Worm (Caenorhabditis elegans): Measurements from ENCODE around the gene phyh-1.

Gene phyh-1

ce11 chrIV:17253435-17253834 is 5.8 kb downstream of the phyh-1 start:
- TF ChIP-seq nhr-76 (tag; optimal IDR thresholded peaks at IDR 0.05) (no peak), mab-5 (tag; optimal IDR thresholded peaks at IDR 0.05) (no peak), lin-13 (tag; optimal IDR thresholded peaks at IDR 0.05) (no peak), mep-1 (tag; optimal IDR thresholded peaks at IDR 0.05) (no peak), unc-39 (tag; optimal IDR thresholded peaks at IDR 0.05) (no peak), nhr-2 (tag; optimal IDR thresholded peaks at IDR 0.05) (no peak), lin-32 (GFP tag; optimal IDR thresholded peaks at IDR 0.05) (no peak), sem-2 (GFP tag; optimal IDR thresholded peaks at IDR 0.05) (no peak), tbx-8 (GFP tag; optimal IDR thresholded peaks at IDR 0.05) (no peak), unc-120 (tag; optimal IDR thresholded peaks at IDR 0.05; ENCODE audit: poor library complexity, severe bottlenecking) (no peak)

ce11 chrIV:17249691-17250181 is 9.5 kb downstream of the phyh-1 start, which contains the start of gene eelo-2:
Gene eelo-2, plus strand, starts transcription at chrIV:17250131.
- peak; percentile 97 for TF ChIP-seq nhr-237 (tag; optimal IDR thresholded peaks at IDR 0.05)
- no peak for TF ChIP-seq zip-8 (tag; optimal IDR thresholded peaks at IDR 0.05)
- no peak for TF ChIP-seq ham-2 (GFP tag; optimal IDR thresholded peaks at IDR 0.05)
- TF ChIP-seq nhr-28 (tag; optimal IDR thresholded peaks at IDR 0.05): no peak
- peak; percentile 60 for TF ChIP-seq nhr-2 (tag; optimal IDR thresholded peaks at IDR 0.05)
- peak; percentile 81 for TF ChIP-seq cnd-1 (tag; optimal IDR thresholded peaks at IDR 0.05)
- no peak for TF ChIP-seq ceh-83 (GFP tag; optimal IDR thresholded peaks at IDR 0.05)
- peak; percentile 99 for TF ChIP-seq lin-13 (tag; optimal IDR thresholded peaks at IDR 0.05)
- TF ChIP-seq blmp-1 (tag; optimal IDR thresholded peaks at IDR 0.05): no peak
- peak; percentile 90 for TF ChIP-seq sptf-1 (tag; optimal IDR thresholded peaks at IDR 0.05)
- peak; percentile 19 for TF ChIP-seq unc-39 (tag; optimal IDR thresholded peaks at IDR 0.05)
- no peak for TF ChIP-seq sem-2 (GFP tag; optimal IDR thresholded peaks at IDR 0.05)
- TF ChIP-seq nhr-12 (tag; optimal IDR thresholded peaks at IDR 0.05): no peak
- TF ChIP-seq hlh-1 (tag; optimal IDR thresholded peaks at IDR 0.05): peak; percentile 73
- no peak for TF ChIP-seq elt-3 (tag; optimal IDR thresholded peaks at IDR 0.05)
- peak; percentile 99 for TF ChIP-seq pha-4 (tag; optimal IDR thresholded peaks at IDR 0.05)
- peak; percentile 46 for TF ChIP-seq elt-1 (tag; optimal IDR thresholded peaks at IDR 0.05; ENCODE audit: borderline replicate concordance, insufficient read depth)
- no peak for TF ChIP-seq lin-32 (GFP tag; optimal IDR thresholded peaks at IDR 0.05)
- peak; percentile 72 for TF ChIP-seq mls-2 (tag; optimal IDR thresholded peaks at IDR 0.05)
- TF ChIP-seq bed-3 (GFP tag; optimal IDR thresholded peaks at IDR 0.05): no peak
- TF ChIP-seq nhr-76 (tag; optimal IDR thresholded peaks at IDR 0.05): no peak
- peak; percentile 78 for TF ChIP-seq mab-5 (tag; optimal IDR thresholded peaks at IDR 0.05)
- TF ChIP-seq unc-62 (GFP tag; optimal IDR thresholded peaks at IDR 0.05): peak; percentile 71
- TF ChIP-seq ces-1 (GFP tag; optimal IDR thresholded peaks at IDR 0.05): peak; percentile 78
- no peak for TF ChIP-seq snpc-4 (tag; optimal IDR thresholded peaks at IDR 0.05)
- no peak for TF ChIP-seq flh-1 (GFP tag; optimal IDR thresholded peaks at IDR 0.05)
- peak; percentile 73 for TF ChIP-seq M03D4.4 (tag; optimal IDR thresholded peaks at IDR 0.05)
- TF ChIP-seq ceh-43 (GFP tag; optimal IDR thresholded peaks at IDR 0.05): peak; percentile 48
- TF ChIP-seq drap-1 (GFP tag; optimal IDR thresholded peaks at IDR 0.05): peak; percentile 81
- peak; percentile 80 for TF ChIP-seq ceh-39 (tag; optimal IDR thresholded peaks at IDR 0.05)
- TF ChIP-seq ztf-11 (tag; optimal IDR thresholded peaks at IDR 0.05): peak; percentile 79
- TF ChIP-seq mep-1 (tag; optimal IDR thresholded peaks at IDR 0.05): peak; percentile 98
- TF ChIP-seq tbx-8 (GFP tag; optimal IDR thresholded peaks at IDR 0.05): no peak
- TF ChIP-seq unc-120 (tag; optimal IDR thresholded peaks at IDR 0.05; ENCODE audit: poor library complexity, severe bottlenecking): peak; percentile 17
- TF ChIP-seq lsy-2 (tag; optimal IDR thresholded peaks at IDR 0.05): peak; percentile 91

- no peak for TF ChIP-seq M03D4.4 (tag; optimal IDR thresholded peaks at IDR 0.05)
Measured at ce11 chrIV:17248538-17248937, 10.7 kb downstream of the phyh-1 start.

- TF ChIP-seq nhr-76 (tag; optimal IDR thresholded peaks at IDR 0.05): no peak
- TF ChIP-seq mab-5 (tag; optimal IDR thresholded peaks at IDR 0.05): no peak
- no peak for TF ChIP-seq ztf-11 (tag; optimal IDR thresholded peaks at IDR 0.05)
Measured at ce11 chrIV:17247184-17247583, 12.0 kb downstream of the phyh-1 start.

All from whole organism, mixed stage, embryonic.